Fruit fly (Drosophila melanogaster) whole organism, wandering third instar larva: ENCODE measurements around the gene witty.

Experiments
- Abd-B ChIP-seq: fragments of >200 bp; optimal IDR thresholded peaks from 2 replicates; lab custom pipeline; 2017; ENCODE audit warnings: missing biosample characterization, missing genetic modification characterization
- CG32264 ChIP-seq: fragments of 200-800 bp; sonication (Bioruptor generic); optimal IDR thresholded peaks from 2 replicates; lab custom pipeline; 2016; ENCODE audit warnings: missing biosample characterization, missing genetic modification characterization
- CG9705 ChIP-seq: fragments of 200-800 bp; sonication (Bioruptor generic); optimal IDR thresholded peaks from 2 replicates; lab custom pipeline; 2018; ENCODE audit warnings: missing biosample characterization, mild to moderate bottlenecking, missing genetic modification characterization
- CrebA ChIP-seq: fragments of 200-800 bp; sonication (Bioruptor generic); optimal IDR thresholded peaks from 2 replicates; lab custom pipeline; 2016; ENCODE audit warnings: missing biosample characterization, mild to moderate bottlenecking, missing genetic modification characterization, borderline replicate concordance
- Dfd ChIP-seq: fragments of >200 bp; optimal IDR thresholded peaks from 2 replicates; lab custom pipeline; 2017; ENCODE audit warnings: missing biosample characterization, missing genetic modification characterization
- Dif ChIP-seq: fragments of 200-275, 200-300 bp; sonication (Bioruptor generic); optimal IDR thresholded peaks from 2 replicates; lab custom pipeline; 2018; ENCODE audit warnings: missing biosample characterization, missing genetic modification characterization; ENCODE audit not compliant: partially characterized antibody
- GATAd ChIP-seq: sonication (Bioruptor generic); optimal IDR thresholded peaks from 2 replicates; lab custom pipeline; 2016; ENCODE audit warnings: missing biosample characterization, missing genetic modification characterization
- HLH106 ChIP-seq: fragments of 200-800 bp; optimal IDR thresholded peaks from 3 replicates; lab custom pipeline; 2019; ENCODE audit warnings: missing biosample characterization, mild to moderate bottlenecking, missing genetic modification characterization, moderate library complexity
- Hnf4 ChIP-seq: fragments of 200-800 bp; sonication (Bioruptor generic); optimal IDR thresholded peaks from 2 replicates; lab custom pipeline; 2016; ENCODE audit warnings: missing biosample characterization, mild to moderate bottlenecking, missing genetic modification characterization
- Hr78 ChIP-seq: fragments of >200 bp; optimal IDR thresholded peaks from 2 replicates; lab custom pipeline; 2017; ENCODE audit warnings: missing biosample characterization, missing genetic modification characterization
- Hr83 ChIP-seq: fragments of 200-300 bp; sonication (Bioruptor generic); optimal IDR thresholded peaks from 2 replicates; lab custom pipeline; 2016; ENCODE audit warnings: missing biosample characterization, mild to moderate bottlenecking, missing genetic modification characterization, moderate library complexity; ENCODE audit not compliant: poor library complexity, severe bottlenecking
- Jra ChIP-seq: sonication (Bioruptor generic); optimal IDR thresholded peaks from 2 replicates; lab custom pipeline; 2016; ENCODE audit warnings: missing biosample characterization, missing genetic modification characterization
- Mio ChIP-seq: sonication (Bioruptor generic); optimal IDR thresholded peaks from 2 replicates; lab custom pipeline; 2016; ENCODE audit warnings: missing biosample characterization, missing genetic modification characterization
- Myc ChIP-seq: fragments of >200 bp; optimal IDR thresholded peaks from 2 replicates; lab custom pipeline; 2017
- N ChIP-seq: fragments of >200 bp; optimal IDR thresholded peaks from 2 replicates; lab custom pipeline; 2018; ENCODE audit warnings: missing biosample characterization, missing external identifiers, missing genetic modification characterization
- OdsH ChIP-seq: fragments of 200-800 bp; sonication (Bioruptor generic); optimal IDR thresholded peaks from 2 replicates; lab custom pipeline; 2016; ENCODE audit warnings: missing biosample characterization, mild to moderate bottlenecking, missing genetic modification characterization
- Rel ChIP-seq, 2 experiments: fragments of 200-800 bp; sonication (Bioruptor generic) in 1 of 2; optimal IDR thresholded peaks; 2 replicates in 1 of 2; 3 replicates in 1 of 2; lab custom pipeline; 2016 to 2019; ENCODE audit warnings: mild to moderate bottlenecking in 2 of 2, missing biosample characterization in 2 of 2, missing genetic modification characterization in 2 of 2, moderate library complexity in 1 of 2
- Sp1 ChIP-seq: fragments of 200-800 bp; sonication (Bioruptor generic); optimal IDR thresholded peaks from 3 replicates; lab custom pipeline; 2019; ENCODE audit warnings: missing biosample characterization, mild to moderate bottlenecking, missing genetic modification characterization, moderate library complexity
- Vsx2 ChIP-seq: fragments of 200-300, 225-300 bp; sonication (Bioruptor generic); optimal IDR thresholded peaks from 2 replicates; lab custom pipeline; 2018; ENCODE audit warnings: missing biosample characterization, missing genetic modification characterization; ENCODE audit not compliant: partially characterized antibody
- br ChIP-seq: fragments of 200-800 bp; sonication (Bioruptor generic); optimal IDR thresholded peaks from 2 replicates; lab custom pipeline; 2016; ENCODE audit warnings: missing biosample characterization, missing genetic modification characterization
- brk ChIP-seq: fragments of 200-800 bp; sonication (Bioruptor generic); optimal IDR thresholded peaks from 2 replicates; lab custom pipeline; 2016; ENCODE audit warnings: missing biosample characterization, mild to moderate bottlenecking, missing genetic modification characterization
- dl ChIP-seq, 2 experiments: fragments of 175-275, 200-275 bp in 1 of 2; fragments of 200-275 bp in 1 of 2; sonication (Bioruptor generic); optimal IDR thresholded peaks; lab custom pipeline; 2018; ENCODE audit warnings: mild to moderate bottlenecking in 2 of 2, missing biosample characterization in 2 of 2, missing genetic modification characterization in 2 of 2, moderate library complexity in 2 of 2; ENCODE audit not compliant: partially characterized antibody in 2 of 2, insufficient read depth in 1 of 2
- dmrt93B ChIP-seq: fragments of 200-800 bp; sonication (Bioruptor generic); optimal IDR thresholded peaks from 2 replicates; lab custom pipeline; 2018; ENCODE audit warnings: missing biosample characterization, mild to moderate bottlenecking, missing genetic modification characterization
- dsf ChIP-seq: sonication (Bioruptor generic); optimal IDR thresholded peaks from 2 replicates; lab custom pipeline; 2016; ENCODE audit warnings: missing biosample characterization, missing genetic modification characterization, borderline replicate concordance
- ey ChIP-seq: fragments of 200-800 bp; sonication (Bioruptor generic); optimal IDR thresholded peaks from 2 replicates; lab custom pipeline; 2016; ENCODE audit warnings: missing biosample characterization, missing genetic modification characterization
- foxo ChIP-seq, 2 experiments: fragments of 200-800 bp; sonication (Bioruptor generic); optimal IDR thresholded peaks; 2 replicates in 1 of 2; 3 replicates in 1 of 2; lab custom pipeline; 2016 to 2017; ENCODE audit warnings: missing biosample characterization in 2 of 2, missing genetic modification characterization in 2 of 2
- fru ChIP-seq: fragments of 200-800 bp; sonication (Bioruptor generic); optimal IDR thresholded peaks from 3 replicates; lab custom pipeline; 2016; ENCODE audit warnings: missing biosample characterization, mild to moderate bottlenecking, missing genetic modification characterization
- h ChIP-seq: fragments of 200-800 bp; sonication (Bioruptor generic); optimal IDR thresholded peaks from 3 replicates; lab custom pipeline; 2016; ENCODE audit warnings: missing biosample characterization, mild to moderate bottlenecking, missing genetic modification characterization
- jim ChIP-seq: fragments of 175-275, 200-325 bp; sonication (Bioruptor generic); optimal IDR thresholded peaks from 2 replicates; lab custom pipeline; 2016; ENCODE audit warnings: missing biosample characterization, mild to moderate bottlenecking, missing genetic modification characterization
- lola ChIP-seq: fragments of >200 bp; optimal IDR thresholded peaks from 2 replicates; lab custom pipeline; 2017; ENCODE audit warnings: missing biosample characterization, missing genetic modification characterization
- pan ChIP-seq: fragments of >200 bp; optimal IDR thresholded peaks from 2 replicates; lab custom pipeline; 2017
- psq ChIP-seq: fragments of 200-800 bp; sonication (Bioruptor generic); optimal IDR thresholded peaks from 3 replicates; lab custom pipeline; 2017; ENCODE audit warnings: missing biosample characterization, mild to moderate bottlenecking, missing genetic modification characterization, moderate library complexity
- rgr ChIP-seq: fragments of 200-800 bp; sonication (Bioruptor generic); optimal IDR thresholded peaks from 3 replicates; lab custom pipeline; 2016; ENCODE audit warnings: missing biosample characterization, mild to moderate bottlenecking, missing genetic modification characterization
- sage ChIP-seq: fragments of 200-800 bp; sonication (Bioruptor generic); optimal IDR thresholded peaks from 2 replicates; lab custom pipeline; 2016; ENCODE audit warnings: missing biosample characterization, mild to moderate bottlenecking, missing genetic modification characterization
- sv ChIP-seq: fragments of 200-800 bp; sonication (Bioruptor generic); optimal IDR thresholded peaks from 3 replicates; lab custom pipeline; 2016; ENCODE audit warnings: missing biosample characterization, missing genetic modification characterization
- tai ChIP-seq: sonication (Bioruptor generic); optimal IDR thresholded peaks from 2 replicates; lab custom pipeline; 2016; ENCODE audit warnings: missing biosample characterization, missing genetic modification characterization
- usp ChIP-seq: fragments of >200 bp; optimal IDR thresholded peaks from 2 replicates; lab custom pipeline; 2017; ENCODE audit warnings: missing biosample characterization, missing genetic modification characterization
- woc ChIP-seq: sonication (Bioruptor generic); optimal IDR thresholded peaks from 2 replicates; lab custom pipeline; 2016; ENCODE audit warnings: missing biosample characterization, mild to moderate bottlenecking, missing genetic modification characterization

The witty gene

DNA sequence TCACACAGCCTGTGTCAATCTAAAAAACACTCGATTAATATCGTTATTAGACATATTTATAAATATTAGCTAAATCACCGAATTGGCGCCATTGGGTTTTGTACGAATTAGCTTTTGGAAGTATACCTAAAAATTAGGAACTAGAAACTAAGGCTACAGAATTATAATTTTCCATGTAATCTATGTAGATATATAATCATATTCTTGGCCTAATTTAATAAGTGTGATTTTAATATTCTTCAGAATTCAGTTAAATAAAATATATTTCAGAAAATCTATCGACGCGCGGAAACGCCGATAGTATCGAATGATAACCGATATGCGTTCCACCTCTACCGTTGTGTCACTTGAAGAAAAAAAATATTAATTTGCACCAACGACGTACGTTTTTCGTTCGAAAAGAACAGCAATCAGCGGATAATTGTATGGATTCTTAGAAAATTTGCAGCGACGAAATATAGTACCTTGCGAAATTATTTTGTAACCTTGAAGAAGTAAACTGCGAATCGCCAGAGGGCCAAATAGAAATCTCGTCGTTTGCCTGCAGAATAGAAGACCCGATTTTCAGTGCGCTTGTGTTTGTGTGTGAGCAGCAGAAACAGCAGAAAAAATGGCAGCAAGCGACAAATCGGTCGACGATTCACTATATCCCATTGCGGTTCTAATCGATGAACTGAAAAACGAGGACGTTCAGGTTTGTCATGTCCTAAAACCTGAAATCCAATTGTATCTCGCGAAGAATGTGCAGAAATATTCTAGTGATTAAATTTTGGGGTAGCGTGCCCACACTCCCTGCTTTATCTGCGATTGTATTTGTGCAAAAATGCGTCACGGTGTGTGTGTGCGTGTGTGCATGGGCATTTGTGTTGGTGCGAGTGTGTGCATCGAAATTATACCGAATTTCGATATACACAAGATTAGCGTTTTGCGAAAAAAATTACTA is 27.9 kb downstream of the witty start, which contains the start of gene Pp2A-29B:
Gene Pp2A-29B, plus strand, starts transcription at position 338 of the 943 bp plus-strand sequence.
- TF ChIP-seq jim (no peak), Hnf4 (GFP tag; lab: Kevin White, UChicago) (peak; percentile 53), Mio (GFP tag; lab: Kevin White, UChicago) (no peak), rgr (GFP tag; lab: Kevin White, UChicago) (peak; percentile 38), Rel (GFP tag; optimal IDR thresholded peaks at IDR 0.05; lab: Kevin White, UChicago) (no peak), Rel (tag; optimal IDR thresholded peaks at IDR 0.05; lab: Kevin White, UChicago) (peak; percentile 31), dmrt93B (GFP tag; lab: Kevin White, UChicago) (no peak), Hr78 (GFP tag; lab: Kevin White, UChicago) (no peak), sage (GFP tag; lab: Kevin White, UChicago) (peak; percentile 23), fru (GFP tag; lab: Kevin White, UChicago) (peak; percentile 23), lola (GFP tag; lab: Kevin White, UChicago) (no peak), CG32264 (GFP tag; lab: Kevin White, UChicago) (no peak), pan (lab: Kevin White, UChicago) (no peak), br (no peak), foxo (GFP tag; optimal IDR thresholded peaks at IDR 0.05; lab: Kevin White, UChicago) (peak in 1 of 2 experiments; percentile 23), GATAd (GFP tag; lab: Kevin White, UChicago) (no peak), CrebA (GFP tag; lab: Kevin White, UChicago) (no peak), CG9705 (peak; percentile 19), h (GFP tag; lab: Kevin White, UChicago) (peak; percentile 55), sv (GFP tag; lab: Kevin White, UChicago) (no peak), OdsH (GFP tag; lab: Kevin White, UChicago) (no peak), woc (GFP tag; lab: Kevin White, UChicago) (peak; percentile 59), usp (GFP tag; lab: Kevin White, UChicago) (no peak), dl (GFP tag; optimal IDR thresholded peaks at IDR 0.05; lab: Kevin White, UChicago; ENCODE audit: insufficient read depth in 1 of 2, partially characterized antibody in 2 of 2) (no peak), Dfd (GFP tag; lab: Kevin White, UChicago) (no peak), HLH106 (tag; lab: Kevin White, UChicago) (peak; percentile 49), Vsx2 (no peak), brk (GFP tag; lab: Kevin White, UChicago) (peak; percentile 81), ey (peak; percentile 4), dsf (peak; percentile 54), tai (GFP tag; lab: Kevin White, UChicago) (no peak), Hr83 (GFP tag; lab: Kevin White, UChicago) (no peak), Jra (GFP tag; lab: Kevin White, UChicago) (peak; percentile 63), Myc (lab: Kevin White, UChicago) (no peak), Dif (GFP tag; lab: Kevin White, UChicago) (no peak), N (GFP tag; lab: Kevin White, UChicago) (peak; percentile 88), Sp1 (GFP tag; lab: Kevin White, UChicago) (peak; percentile 33), Abd-B (GFP tag; lab: Kevin White, UChicago) (no peak), psq (GFP tag; lab: Kevin White, UChicago) (no peak)
